Fruit fly (Drosophila melanogaster) Kc167 (cell line): ENCODE data around the gene mgr.

ENCODE experiments used
- Myc ChIP-seq: fragments of >200 bp; optimal IDR thresholded peaks from 2 replicates; lab custom pipeline; 2017; ENCODE audit warnings: missing external identifiers
- Sin3A ChIP-seq: fragments of >200 bp; optimal IDR thresholded peaks from 2 replicates; lab custom pipeline; 2018; ENCODE audit warnings: missing external identifiers
- h ChIP-seq: fragments of >200 bp; optimal IDR thresholded peaks from 3 replicates; lab custom pipeline; 2018; ENCODE audit warnings: missing external identifiers
- insv ChIP-seq: fragments of >200 bp; optimal IDR thresholded peaks from 3 replicates; lab custom pipeline; 2018; ENCODE audit warnings: missing external identifiers
- psq ChIP-seq: fragments of >200 bp; optimal IDR thresholded peaks from 2 replicates; lab custom pipeline; 2017; ENCODE audit warnings: missing external identifiers
- ttk ChIP-seq: sonication (Bioruptor generic); optimal IDR thresholded peaks from 2 replicates; lab custom pipeline; 2017; ENCODE audit warnings: missing external identifiers

- no peak for TF ChIP-seq insv (lab: Kevin White, UChicago)
- no peak for TF ChIP-seq Myc (lab: Kevin White, UChicago)
- no peak for TF ChIP-seq ttk
- no peak for TF ChIP-seq Sin3A (lab: Kevin White, UChicago)
- TF ChIP-seq psq (lab: Kevin White, UChicago): no peak
- no peak for TF ChIP-seq h (lab: Kevin White, UChicago)
These were observed 46.1 kb downstream of the mgr start for dm6 chr3R:11363577-11363976.
